Fruit fly (Drosophila melanogaster): Measurements from ENCODE around the gene CG11816.

DNA sequence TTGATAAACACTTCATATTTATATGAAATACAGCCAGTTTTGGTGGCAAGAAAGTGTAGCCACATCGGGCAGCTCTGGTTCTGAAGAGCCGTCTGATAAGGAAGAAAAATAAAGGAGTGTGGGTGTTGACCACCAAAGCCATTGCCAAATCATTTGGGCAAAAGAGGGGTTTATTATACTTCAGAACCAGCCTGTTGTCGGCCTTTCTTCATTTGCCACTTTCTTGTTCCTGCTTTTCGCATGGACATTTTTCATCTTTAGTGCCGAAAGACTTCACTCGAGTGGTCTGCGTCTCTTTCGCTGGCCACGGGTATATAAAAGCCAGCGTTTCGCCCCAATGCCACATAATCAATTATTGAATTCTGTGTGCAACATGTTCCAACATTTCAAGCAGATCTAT lies 21.5 kb downstream of the CG11816 start, which contains the start of gene CG15756:
- TF ChIP-seq Dll (optimal IDR thresholded peaks at IDR 0.05) (no peak), CG8478 (optimal IDR thresholded peaks at IDR 0.05) (no peak), usp (GFP tag; optimal IDR thresholded peaks at IDR 0.05) (no peak), pan (optimal IDR thresholded peaks at IDR 0.05) (no peak), psq (optimal IDR thresholded peaks at IDR 0.05) (no peak), EcR (GFP tag; optimal IDR thresholded peaks at IDR 0.05) (no peak)
